Fruit fly (Drosophila melanogaster) whole organism: ENCODE results near the gene Kah.
A peak's percentile ranks its signal among the peaks of the same experiment; 100 is the strongest.

Source experiments
- CG8478 ChIP-seq: fragments of >200 bp; optimal IDR thresholded peaks from 2 replicates; lab custom pipeline; 2018; ENCODE audit warnings: inconsistent platforms
- Dll ChIP-seq: fragments of >200 bp; optimal IDR thresholded peaks from 2 replicates; lab custom pipeline; 2017
- EcR ChIP-seq, 2 experiments: fragments of >200 bp; optimal IDR thresholded peaks; 2 replicates each; lab custom pipeline; 2017; ENCODE audit warnings: missing biosample characterization in 2 of 2, missing genetic modification characterization in 2 of 2, missing genetic modification reagents in 2 of 2
- pan ChIP-seq: fragments of >200 bp; optimal IDR thresholded peaks from 2 replicates; lab custom pipeline; 2017
- psq ChIP-seq: fragments of >200 bp; optimal IDR thresholded peaks from 2 replicates; lab custom pipeline; 2017
- usp ChIP-seq: fragments of >200 bp; optimal IDR thresholded peaks from 2 replicates; lab custom pipeline; 2017; ENCODE audit warnings: missing biosample characterization, missing genetic modification characterization, mixed read lengths

DNA sequence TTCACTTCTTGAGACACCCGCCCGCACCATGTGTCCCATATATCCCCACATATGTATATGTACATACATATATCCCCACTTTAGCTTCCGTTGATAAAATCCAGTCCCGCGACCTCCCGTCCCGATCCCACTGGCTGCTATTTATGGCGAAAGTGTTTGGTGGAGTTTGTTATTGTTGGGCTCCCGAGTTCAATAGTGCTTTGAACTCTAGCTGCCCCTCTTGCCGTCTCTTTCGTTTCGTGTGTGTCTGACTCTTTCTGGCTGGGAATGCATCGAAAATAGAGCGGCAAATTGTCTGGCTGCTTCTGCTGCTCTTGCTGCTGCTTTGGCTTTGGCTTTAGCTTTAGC is 45.9 kb upstream of the Kah start:
- TF ChIP-seq psq (lab: Kevin White, UChicago), result no peak
- TF ChIP-seq Dll (lab: Kevin White, UChicago), result no peak
- TF ChIP-seq CG8478, result no peak
- no peak for TF ChIP-seq pan
- TF ChIP-seq EcR (GFP tag; optimal IDR thresholded peaks at IDR 0.05; lab: Kevin White, UChicago), result peak in 1 of 2 experiments; percentile 87
- TF ChIP-seq usp (GFP tag; lab: Kevin White, UChicago), result no peak
